Worm (Caenorhabditis elegans): ENCODE results near the gene F13D12.10.
A peak's percentile ranks its signal among the peaks of the same experiment; 100 is the strongest.

The F13D12.10 gene

DNA sequence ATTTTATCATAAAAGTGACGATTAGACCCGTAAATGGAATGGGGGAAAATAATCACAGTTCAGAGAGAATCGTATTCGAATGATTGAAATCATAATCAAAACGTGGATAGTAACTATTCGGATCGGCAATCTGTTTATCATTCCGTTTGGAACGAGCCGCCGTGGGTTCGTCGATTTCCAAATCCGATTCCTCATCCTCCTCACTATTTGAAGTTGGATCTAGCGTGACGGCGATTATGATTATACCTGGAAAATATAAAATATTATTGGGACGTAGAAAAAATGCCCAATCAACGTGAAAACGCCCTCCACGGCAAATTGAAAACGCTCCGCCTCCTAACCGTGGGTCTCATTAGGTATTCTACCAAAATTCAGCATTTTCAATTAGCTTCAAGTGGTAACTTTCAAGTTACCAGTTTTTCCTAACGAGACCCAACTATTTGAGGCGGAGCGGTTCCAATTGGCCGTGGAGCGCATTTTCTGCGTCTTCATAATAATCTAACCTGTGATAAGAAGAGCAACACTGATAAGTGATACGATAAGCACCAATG lies 17.6 kb downstream of the F13D12.10 start (continued):
- TF ChIP-seq lin-13 (GFP tag; optimal IDR thresholded peaks at IDR 0.05) (no peak), R02D3.7 (tag; optimal IDR thresholded peaks at IDR 0.05) (no peak), daf-16 (GFP tag; optimal IDR thresholded peaks at IDR 0.05) (no peak), daf-16 (tag; optimal IDR thresholded peaks at IDR 0.05) (peak; percentile 35), pqm-1 (tag; optimal IDR thresholded peaks at IDR 0.05) (no peak)

DNA sequence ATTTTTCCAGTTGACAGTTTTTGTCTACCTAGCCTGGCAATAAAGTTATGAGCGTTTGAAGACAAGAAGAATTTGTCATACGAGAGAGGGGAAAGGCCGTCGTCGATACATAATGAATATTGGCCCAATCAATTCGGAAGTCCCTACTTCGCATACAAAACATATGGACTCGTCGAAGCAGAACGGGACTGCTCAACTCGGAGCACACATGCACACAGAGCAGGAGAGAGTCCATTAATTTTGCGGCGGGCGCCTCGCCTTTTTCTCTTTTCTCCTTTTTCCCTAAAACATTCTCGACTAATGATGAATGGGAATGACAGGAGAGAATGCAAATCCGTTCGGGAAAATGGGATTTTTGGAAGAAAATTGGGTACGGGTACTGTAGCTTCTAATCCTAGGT lies 18.9 kb downstream of the F13D12.10 start, which contains the start of gene F13D12.8:
Gene F13D12.8, minus strand, starts transcription at position 82 of the 400 bp plus-strand sequence.
- no peak for TF ChIP-seq nhr-76 (tag; optimal IDR thresholded peaks at IDR 0.05)
- 0 out of 2 replicates have a peak, but pooled peaks have one; percentile 19 for TF ChIP-seq hmg-1.1 (GFP tag; IDR thresholded peaks at IDR 0.05)
- no peak for TF ChIP-seq unc-130 (GFP tag; optimal IDR thresholded peaks at IDR 0.05)

DNA sequence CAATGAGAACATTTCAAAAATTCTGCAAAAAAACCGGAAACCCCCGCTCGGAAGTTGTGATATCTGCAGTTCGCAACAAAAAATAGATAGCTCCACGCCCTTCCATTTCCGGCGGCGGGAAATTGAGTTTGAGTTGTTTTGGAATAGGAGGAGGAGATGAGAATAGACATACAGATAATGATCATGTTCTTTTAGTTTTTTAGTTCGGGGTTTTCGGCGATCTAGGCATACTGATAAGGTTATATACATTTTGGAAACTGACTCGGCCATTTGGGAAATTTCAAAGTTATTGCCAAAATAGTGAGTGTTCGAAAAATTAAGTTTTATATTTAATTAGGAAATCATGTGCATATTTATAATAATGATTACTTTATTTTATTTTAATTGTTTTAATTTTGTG lies 20.3 kb downstream of the F13D12.10 start:
- no peak for TF ChIP-seq madf-9 (GFP tag; conservative IDR thresholded peaks at IDR 0.05)
- no peak for TF ChIP-seq skn-1 (tag; optimal IDR thresholded peaks at IDR 0.05)
- TF ChIP-seq dmd-9 (GFP tag; IDR thresholded peaks at IDR 0.05), result no peak
- TF ChIP-seq nhr-41 (GFP tag; IDR thresholded peaks at IDR 0.05), result no peak
- TF ChIP-seq fos-1 (tag; optimal IDR thresholded peaks at IDR 0.05), result no peak
- no peak for TF ChIP-seq ctbp-1 (GFP tag; IDR thresholded peaks at IDR 0.05)
- no peak for TF ChIP-seq dmd-6 (GFP tag; IDR thresholded peaks at IDR 0.05)
- no peak for TF ChIP-seq nhr-25 (tag; optimal IDR thresholded peaks at IDR 0.05; ENCODE audit: borderline replicate concordance, insufficient read depth)
- TF ChIP-seq lin-1 (GFP tag; IDR thresholded peaks at IDR 0.05), result no peak
- no peak for TF ChIP-seq zfp-3 (GFP tag; conservative IDR thresholded peaks at IDR 0.05)
- no peak for TF ChIP-seq R02D3.7 (tag; optimal IDR thresholded peaks at IDR 0.05)
- TF ChIP-seq lin-39 (tag; optimal IDR thresholded peaks at IDR 0.05), result no peak
- no peak for TF ChIP-seq gei-8 (GFP tag; optimal IDR thresholded peaks at IDR 0.05)
- no peak for TF ChIP-seq daf-12 (tag; optimal IDR thresholded peaks at IDR 0.05)
- no peak for TF ChIP-seq aha-1 (tag)
- TF ChIP-seq mxl-2 (GFP tag; conservative IDR thresholded peaks at IDR 0.05), result no peak
- TF ChIP-seq lin-13 (GFP tag; optimal IDR thresholded peaks at IDR 0.05), result no peak
- TF ChIP-seq php-3 (GFP tag; IDR thresholded peaks at IDR 0.05), result no peak
- TF ChIP-seq nhr-77 (tag; optimal IDR thresholded peaks at IDR 0.05), result no peak

DNA sequence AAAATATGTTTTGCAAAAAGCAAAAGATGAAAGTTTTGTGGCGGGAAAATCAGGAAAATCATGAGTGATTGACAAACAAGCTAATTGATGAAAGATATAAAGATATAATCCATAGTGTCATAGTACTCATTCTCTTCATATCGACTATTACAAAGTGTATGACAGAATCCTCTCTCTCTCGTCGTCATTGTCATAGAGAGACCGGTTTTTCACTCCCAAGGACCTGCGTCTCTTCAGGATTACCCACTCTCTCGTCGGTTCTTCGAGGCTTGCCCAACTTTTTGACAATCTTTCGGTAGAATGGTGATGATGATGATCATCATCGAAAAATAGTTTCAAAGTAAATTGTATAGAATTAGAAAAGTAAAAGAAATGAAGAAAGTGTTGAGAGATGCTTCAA lies 23.7 kb downstream of the F13D12.10 start:
- no peak for TF ChIP-seq ama-1 (optimal IDR thresholded peaks at IDR 0.05)
- no peak for TF ChIP-seq egl-43 (GFP tag; IDR thresholded peaks at IDR 0.05)
- TF ChIP-seq daf-8 (GFP tag; IDR thresholded peaks at IDR 0.05), result no peak
- no peak for TF ChIP-seq ztf-11 (tag; optimal IDR thresholded peaks at IDR 0.05)
- no peak for TF ChIP-seq ces-1 (GFP tag; optimal IDR thresholded peaks at IDR 0.05)
- peak; percentile 31 for TF ChIP-seq mep-1 (tag; optimal IDR thresholded peaks at IDR 0.05)
- TF ChIP-seq ceh-32 (tag; optimal IDR thresholded peaks at IDR 0.05; ENCODE audit: poor library complexity), result no peak
- no peak for TF ChIP-seq duxl-1 (tag; optimal IDR thresholded peaks at IDR 0.05; ENCODE audit: poor library complexity)
- no peak for TF ChIP-seq Y5F2A.4 (GFP tag; optimal IDR thresholded peaks at IDR 0.05)
- TF ChIP-seq mxl-2 (GFP tag; conservative IDR thresholded peaks at IDR 0.05), result no peak
- no peak for TF ChIP-seq mes-2 (tag; optimal IDR thresholded peaks at IDR 0.05; ENCODE audit: poor library complexity, severe bottlenecking)
- no peak for TF ChIP-seq set-16 (GFP tag; IDR thresholded peaks at IDR 0.05)
- TF ChIP-seq lin-15B (tag; optimal IDR thresholded peaks at IDR 0.05), result no peak
- no peak for TF ChIP-seq attf-4 (tag; optimal IDR thresholded peaks at IDR 0.05)
- TF ChIP-seq dpl-1 (GFP tag; optimal IDR thresholded peaks at IDR 0.05), result no peak
- TF ChIP-seq mxl-3 (GFP tag; optimal IDR thresholded peaks at IDR 0.05), result peak; percentile 49
- TF ChIP-seq php-3 (GFP tag; IDR thresholded peaks at IDR 0.05), result no peak
- TF ChIP-seq nhr-6 (tag; optimal IDR thresholded peaks at IDR 0.05), result no peak
- no peak for TF ChIP-seq F44E2.7 (GFP tag; IDR thresholded peaks at IDR 0.05)
- TF ChIP-seq mdt-29 (GFP tag; IDR thresholded peaks at IDR 0.05), result no peak
- peak; percentile 33 for TF ChIP-seq hlh-11 (tag; optimal IDR thresholded peaks at IDR 0.05)
- TF ChIP-seq lin-1 (GFP tag; IDR thresholded peaks at IDR 0.05), result no peak
- TF ChIP-seq jun-1 (tag; optimal IDR thresholded peaks at IDR 0.05), result no peak
- TF ChIP-seq daf-19 (GFP tag; conservative IDR thresholded peaks at IDR 0.05), result no peak
- peak in 1 of 2 experiments; percentile 18 for TF ChIP-seq mdl-1 (tag; optimal IDR thresholded peaks at IDR 0.05)
- no peak for TF ChIP-seq ceh-20 (GFP tag; IDR thresholded peaks at IDR 0.05)
